Worm (Caenorhabditis elegans) whole organism, L4 larva: Measurements from ENCODE around the gene nlp-76.
A peak's percentile ranks its signal among the peaks of the same experiment; 100 is the strongest.

ENCODE experiments used
- F37D6.2 ChIP-seq: sonication (generic microtip); optimal IDR thresholded peaks from 2 replicates; lab custom pipeline; 2016; ENCODE audit warnings: mild to moderate bottlenecking, missing genetic modification characterization, missing compliant biosample characterization
- Y105C5A.15 ChIP-seq: fragments of 200-800 bp; sonication (Bioruptor generic); IDR thresholded peaks from 2 replicates; pipeline ENCODE4 v1.3.6; 2022; ENCODE audit warnings: missing genetic modification characterization, missing compliant biosample characterization
- ama-1 ChIP-seq: fragments of 150-350 bp; optimal IDR thresholded peaks from 2 replicates; lab custom pipeline; 2014; ENCODE audit warnings: inconsistent platforms, mixed read lengths
- ceh-62 ChIP-seq: sonication (generic microtip); optimal IDR thresholded peaks from 2 replicates; lab custom pipeline; 2017; ENCODE audit warnings: missing biosample characterization, missing genetic modification characterization
- lin-13 ChIP-seq: fragments of 150-350 bp; optimal IDR thresholded peaks from 2 replicates; lab custom pipeline; 2014; ENCODE audit warnings: missing biosample characterization, missing genetic modification reagents, missing genetic modification characterization
- nhr-11 ChIP-seq: fragments of 150-350 bp; optimal IDR thresholded peaks from 2 replicates; lab custom pipeline; 2014; ENCODE audit warnings: missing biosample characterization, missing genetic modification characterization
- nhr-237 ChIP-seq: sonication (generic microtip); optimal IDR thresholded peaks from 2 replicates; lab custom pipeline; 2017; ENCODE audit warnings: missing biosample characterization, missing genetic modification characterization
- ztf-7 ChIP-seq: fragments of 150-350 bp; optimal IDR thresholded peaks from 2 replicates; lab custom pipeline; 2014; ENCODE audit warnings: missing biosample characterization, missing genetic modification characterization

ce11 chrX:12655339-12655875 is 8.3 kb downstream of the nlp-76 start:
- TF ChIP-seq nhr-237 (tag; lab: Kevin White, UChicago): no peak
- TF ChIP-seq F37D6.2 (tag; lab: Kevin White, UChicago): peak; percentile 28
- no peak for TF ChIP-seq Y105C5A.15 (GFP tag; lab: Robert Waterston, UW)
- TF ChIP-seq nhr-11 (tag; lab: Kevin White, UChicago): no peak
- TF ChIP-seq lin-13 (GFP tag; lab: Kevin White, UChicago): no peak
- TF ChIP-seq ama-1 (lab: Kevin White, UChicago): no peak
- no peak for TF ChIP-seq ztf-7 (tag; lab: Kevin White, UChicago)
- no peak for TF ChIP-seq ceh-62 (tag; lab: Kevin White, UChicago)
